Fruit fly (Drosophila melanogaster): ENCODE data around the gene CG45067.

CG45067 gene

DNA sequence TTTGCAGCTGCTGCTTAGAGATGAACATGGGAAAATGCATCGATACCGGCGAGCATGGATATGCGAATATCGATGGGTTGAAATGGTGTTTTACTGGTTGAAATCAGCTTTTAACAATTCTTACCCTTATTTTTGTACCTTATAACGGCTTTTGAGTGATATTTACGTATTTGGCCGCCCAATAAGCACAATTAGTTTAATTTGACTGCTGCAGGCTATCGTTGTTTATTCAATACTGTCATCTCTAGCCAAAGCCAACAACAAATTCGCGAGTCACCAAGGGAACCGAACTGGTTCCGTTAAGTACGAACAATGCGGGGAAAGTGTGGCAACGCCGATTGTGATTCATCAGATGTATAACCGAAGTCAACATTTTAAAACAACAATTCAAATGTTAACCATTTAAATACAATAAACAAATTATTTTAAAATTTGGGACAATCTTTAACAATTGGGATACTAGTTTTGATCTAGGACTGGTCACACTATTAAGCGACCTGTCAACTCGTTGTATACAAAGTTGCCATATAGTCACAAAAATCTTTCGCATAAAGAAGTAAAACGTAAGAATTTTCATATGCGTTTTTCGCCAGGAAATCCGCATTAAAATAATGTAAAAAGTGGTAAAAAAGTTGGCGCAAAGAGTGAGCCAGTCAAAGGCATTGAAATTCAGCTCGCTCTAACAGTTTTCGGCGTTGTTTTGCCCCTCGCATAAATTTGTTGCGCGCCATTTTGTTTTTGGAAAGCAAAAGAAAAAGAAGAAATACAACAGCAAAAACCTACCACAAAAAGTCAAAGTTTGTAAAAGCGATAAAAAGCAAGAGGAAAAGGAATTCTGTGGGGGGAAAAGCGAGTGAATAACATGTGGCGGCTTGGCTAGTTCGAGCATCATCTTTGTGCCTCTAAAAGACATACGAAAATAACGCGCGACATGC is 34.1 kb upstream of the CG45067 start, which contains the start of the genes Usp5 and BtbVII (continued):
- TF ChIP-seq CG8290 (GFP tag; optimal IDR thresholded peaks at IDR 0.05) (peak; percentile 82), CG8290 (tag; optimal IDR thresholded peaks at IDR 0.05) (peak in 1 of 2 experiments; percentile 80), CG14965 (GFP tag; optimal IDR thresholded peaks at IDR 0.05; ENCODE audit: borderline replicate concordance) (no peak), abd-A (tag; optimal IDR thresholded peaks at IDR 0.05) (no peak), prd (optimal IDR thresholded peaks at IDR 0.05) (no peak), prd (GFP tag; IDR thresholded peaks at IDR 0.05) (peak; percentile 62; the same call in 2 of the 3 replicates), CG7987 (GFP tag; optimal IDR thresholded peaks at IDR 0.05) (no peak), CG11504 (tag; optimal IDR thresholded peaks at IDR 0.05) (no peak), Hey (tag; optimal IDR thresholded peaks at IDR 0.05) (no peak), amos (GFP tag; IDR thresholded peaks at IDR 0.05; ENCODE audit: partially characterized antibody) (peak; percentile 90), zfh1 (GFP tag; IDR thresholded peaks at IDR 0.05) (peak; percentile 62), Scr (GFP tag; IDR thresholded peaks at IDR 0.05; ENCODE audit: partially characterized antibody) (peak; percentile 99), Neu2 (GFP tag; optimal IDR thresholded peaks at IDR 0.05; ENCODE audit: borderline replicate concordance) (no peak), Max (GFP tag; optimal IDR thresholded peaks at IDR 0.05) (peak; percentile 43), MBD-R2 (GFP tag; IDR thresholded peaks at IDR 0.05) (peak; percentile 83), CG15601 (tag; optimal IDR thresholded peaks at IDR 0.05) (peak; percentile 54), exex (tag; optimal IDR thresholded peaks at IDR 0.05) (peak; percentile 16), Myb (GFP tag; optimal IDR thresholded peaks at IDR 0.05) (peak; percentile 46), chn (GFP tag; optimal IDR thresholded peaks at IDR 0.05) (peak; percentile 87), CG12299 (tag; optimal IDR thresholded peaks at IDR 0.05) (peak; percentile 4), CG18011 (GFP tag; optimal IDR thresholded peaks at IDR 0.05) (no peak), Poxn (GFP tag; IDR thresholded peaks at IDR 0.05) (no peak), CG4360 (GFP tag; IDR thresholded peaks at IDR 0.05) (peak; percentile 65), sna (GFP tag; IDR thresholded peaks at IDR 0.05; ENCODE audit: partially characterized antibody) (peak; percentile 99), ken (GFP tag; IDR thresholded peaks at IDR 0.05) (no peak), CG12659 (GFP tag; optimal IDR thresholded peaks at IDR 0.05) (peak; percentile 65), CG33557 (GFP tag; optimal IDR thresholded peaks at IDR 0.05) (peak; percentile 50), tx (GFP tag; optimal IDR thresholded peaks at IDR 0.05) (peak; percentile 68), Camta (GFP tag; optimal IDR thresholded peaks at IDR 0.05) (peak; percentile 43), stwl (tag; optimal IDR thresholded peaks at IDR 0.05) (peak; percentile 61), br (optimal IDR thresholded peaks at IDR 0.05) (no peak), Dbx (GFP tag; IDR thresholded peaks at IDR 0.05) (peak; percentile 68), nerfin-1 (tag; optimal IDR thresholded peaks at IDR 0.05) (peak; percentile 10), Lpt (GFP tag; optimal IDR thresholded peaks at IDR 0.05) (no peak), CG11398 (GFP tag; optimal IDR thresholded peaks at IDR 0.05) (peak; percentile 29), CG12219 (GFP tag; optimal IDR thresholded peaks at IDR 0.05) (peak; percentile 44), tup (GFP tag; optimal IDR thresholded peaks at IDR 0.05) (peak; percentile 49), CG13287 (GFP tag; IDR thresholded peaks at IDR 0.05; ENCODE audit: partially characterized antibody) (peak; percentile 99), CG11696 (GFP tag; IDR thresholded peaks at IDR 0.05) (0 out of 2 replicates have a peak, but pooled peaks have one; percentile 33), CG17328 (GFP tag; IDR thresholded peaks at IDR 0.05) (peak; percentile 30; the same call in 1 of the 2 replicates), CG17829 (tag; optimal IDR thresholded peaks at IDR 0.05) (peak; percentile 62), tin (GFP tag; optimal IDR thresholded peaks at IDR 0.05) (peak; percentile 63), Gsc (GFP tag; IDR thresholded peaks at IDR 0.05) (no peak), Side (GFP tag; optimal IDR thresholded peaks at IDR 0.05) (peak; percentile 56), CG14860 (GFP tag; IDR thresholded peaks at IDR 0.05; ENCODE audit: partially characterized antibody) (peak; percentile 94), CG9797 (GFP tag; optimal IDR thresholded peaks at IDR 0.05) (peak; percentile 81), Rx (GFP tag; IDR thresholded peaks at IDR 0.05) (no peak), Ets97D (GFP tag; optimal IDR thresholded peaks at IDR 0.05) (peak; percentile 78), CG8359 (GFP tag; optimal IDR thresholded peaks at IDR 0.05; ENCODE audit: borderline replicate concordance) (no peak)

All from whole organism, embryonic.